Fruit fly (Drosophila melanogaster) whole organism, pupa: Measurements from ENCODE around the gene CG14232.

Experiments
- CG12605 ChIP-seq: fragments of 200-800 bp; sonication (Bioruptor generic); IDR thresholded peaks from 2 replicates; pipeline ENCODE4 v1.3.6; 2022; ENCODE audit warnings: missing biosample characterization, missing genetic modification characterization
- CG14655 ChIP-seq: fragments of 200-800 bp; sonication (Bioruptor generic); optimal IDR thresholded peaks from 3 replicates; lab custom pipeline; 2017; ENCODE audit warnings: mild to moderate bottlenecking, missing biosample characterization, missing genetic modification reagents, missing genetic modification characterization
- CG17806 ChIP-seq: fragments of 200-800 bp; sonication (Bioruptor generic); optimal IDR thresholded peaks from 2 replicates; lab custom pipeline; 2018; ENCODE audit warnings: missing biosample characterization, mild to moderate bottlenecking, missing genetic modification characterization, moderate library complexity
- CG34367 ChIP-seq: fragments of 200-800 bp; sonication (Bioruptor generic); optimal IDR thresholded peaks from 2 replicates; lab custom pipeline; 2018; ENCODE audit warnings: missing biosample characterization, mild to moderate bottlenecking, missing genetic modification characterization
- CG4496 ChIP-seq: fragments of 200-800 bp; sonication (Bioruptor generic); IDR thresholded peaks from 3 replicates; pipeline ENCODE4 v1.3.6; 2022; ENCODE audit warnings: missing biosample characterization, missing genetic modification characterization
- CG8159 ChIP-seq: fragments of 200-800 bp; sonication (Bioruptor generic); optimal IDR thresholded peaks from 3 replicates; lab custom pipeline; 2018; ENCODE audit warnings: missing biosample characterization, mild to moderate bottlenecking, missing genetic modification characterization, moderate library complexity
- CG8301 ChIP-seq: fragments of 200-800 bp; sonication (Bioruptor generic); optimal IDR thresholded peaks from 2 replicates; lab custom pipeline; 2018; ENCODE audit warnings: missing biosample characterization, mild to moderate bottlenecking, missing genetic modification characterization
- EcR ChIP-seq: fragments of 200-800 bp; sonication (Bioruptor generic); optimal IDR thresholded peaks from 3 replicates; lab custom pipeline; 2019; ENCODE audit warnings: missing biosample characterization, missing genetic modification characterization, mild to moderate bottlenecking, moderate library complexity, missing genetic modification reagents
- Ets98B ChIP-seq: fragments of 200-800 bp; sonication (Bioruptor generic); IDR thresholded peaks from 2 replicates; pipeline ENCODE4 v1.3.6; 2022; ENCODE audit warnings: missing biosample characterization, missing genetic modification characterization
- Pif1A ChIP-seq: fragments of 200-800 bp; sonication (Bioruptor generic); optimal IDR thresholded peaks from 3 replicates; lab custom pipeline; 2016; ENCODE audit warnings: missing biosample characterization, missing genetic modification characterization
- Pif1B ChIP-seq: fragments of 200-800 bp; sonication (Bioruptor generic); optimal IDR thresholded peaks from 3 replicates; lab custom pipeline; 2016; ENCODE audit warnings: missing biosample characterization, missing genetic modification characterization
- Snoo ChIP-seq: fragments of 200-800 bp; sonication (Bioruptor generic); optimal IDR thresholded peaks from 3 replicates; lab custom pipeline; 2017; ENCODE audit warnings: missing biosample characterization, mild to moderate bottlenecking, missing genetic modification characterization, inconsistent platforms
- gl ChIP-seq: fragments of 200-800 bp; sonication (Bioruptor generic); optimal IDR thresholded peaks from 2 replicates; lab custom pipeline; 2018; ENCODE audit warnings: missing biosample characterization, mild to moderate bottlenecking, missing genetic modification characterization

DNA sequence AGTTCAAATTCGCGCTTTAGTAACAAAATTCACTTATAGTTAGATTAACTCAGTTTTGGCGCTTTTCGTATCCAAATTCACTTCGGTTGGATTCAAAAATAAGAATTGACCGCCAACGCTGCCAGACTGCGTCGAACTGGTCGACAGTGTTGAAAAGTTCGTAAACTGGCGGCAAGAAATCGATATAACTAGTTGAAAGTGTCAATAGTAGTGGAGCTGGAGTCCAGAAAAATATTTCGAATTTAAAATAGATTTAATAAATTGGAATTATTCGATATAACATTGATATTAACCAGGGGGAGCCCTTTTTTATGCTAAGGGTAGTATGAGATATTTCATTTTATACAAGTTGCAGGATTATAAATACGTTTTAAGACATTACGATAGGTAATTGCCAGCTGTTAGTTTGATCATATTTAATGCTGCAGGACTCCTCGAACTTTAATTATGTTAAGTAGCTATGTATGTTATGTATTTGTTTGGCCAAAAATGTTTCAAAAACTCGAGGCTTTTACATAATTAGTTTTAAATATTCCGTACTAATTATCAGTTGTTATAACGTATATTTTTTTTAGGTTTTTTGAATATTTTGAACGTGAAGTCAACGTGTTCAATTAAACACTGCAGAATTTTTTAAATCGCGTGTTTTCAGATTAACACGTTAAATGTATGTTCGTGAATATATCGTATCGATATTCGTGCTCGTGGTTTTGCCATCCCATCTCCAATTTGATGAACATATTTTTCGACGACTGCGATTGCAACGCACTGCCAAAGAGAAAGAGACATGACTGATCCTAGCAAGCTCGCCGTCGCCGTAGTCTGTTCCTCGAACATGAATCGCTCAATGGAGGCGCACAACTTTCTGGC, 40.0 kb downstream of the CG14232 start, which contains the start of the genes CG14223 and Ssu72:
- TF ChIP-seq CG4496 (GFP tag; lab: Robert Waterston, UW) (no peak), Snoo (tag; lab: Kevin White, UChicago) (no peak), gl (tag; lab: Kevin White, UChicago) (no peak), CG8159 (no peak), Ets98B (GFP tag; lab: Robert Waterston, UW) (no peak), CG12605 (GFP tag; lab: Robert Waterston, UW) (no peak), CG8301 (no peak), CG14655 (GFP tag; lab: Kevin White, UChicago) (no peak), CG17806 (tag; lab: Kevin White, UChicago) (no peak), CG34367 (tag; lab: Kevin White, UChicago) (no peak), Pif1B (GFP tag; lab: Kevin White, UChicago) (no peak), EcR (GFP tag; lab: Kevin White, UChicago) (no peak), Pif1A (GFP tag; lab: Kevin White, UChicago) (no peak)
